In the genomic region with DNA sequence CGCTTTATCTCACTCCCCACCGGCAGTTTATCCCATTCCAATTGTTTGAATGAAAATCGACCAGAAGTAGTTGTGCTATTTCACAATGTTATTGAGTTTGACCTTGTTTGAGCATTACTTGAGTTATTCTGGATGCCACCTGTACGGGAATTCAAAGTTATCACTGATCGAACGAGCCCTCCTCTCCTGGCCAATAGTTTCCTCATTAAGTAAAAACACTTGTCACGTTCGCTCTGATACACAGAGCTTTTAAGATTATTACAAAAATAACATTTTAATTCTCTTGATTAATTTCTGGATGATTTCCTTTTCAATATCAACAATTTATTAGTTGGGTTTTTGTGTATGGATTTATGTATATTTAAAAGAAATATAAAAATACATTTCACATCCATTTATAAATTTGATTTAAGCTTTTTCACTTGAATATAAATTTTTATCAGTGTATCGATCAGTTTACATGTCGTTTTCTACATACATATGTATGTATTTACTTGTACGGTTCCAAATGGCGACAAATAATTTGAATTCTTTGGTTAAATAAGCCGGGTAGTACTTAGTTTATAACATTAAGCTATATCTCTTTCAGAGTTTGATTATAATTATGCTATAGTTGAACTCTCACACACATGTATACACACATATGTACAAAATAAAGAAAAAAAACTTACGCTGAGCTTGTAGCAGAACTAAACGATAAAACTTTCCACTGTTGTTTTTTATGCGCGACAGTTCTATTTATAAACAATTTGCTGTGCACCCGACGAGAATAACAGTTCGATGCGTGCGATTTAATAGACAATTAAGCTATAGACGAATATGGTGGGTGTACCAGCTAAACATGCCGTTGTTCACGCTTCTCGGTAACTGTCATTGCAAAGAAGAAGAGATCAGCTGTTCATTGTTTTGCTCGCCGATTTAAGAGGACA, we compare ENCODE assay signal across 1 fruit fly cellular context.
TF ChIP-seq lines count a peak whose summit lies in the region.

CG3609 (minus strand) TSS at position 810 of the 929 bp plus-strand sequence.
CG15390 (plus strand) TSS at position 896 of the 929 bp plus-strand sequence.

TF ChIP-seq in whole organism, embryonic, 481 proteins besides CTCF, POLR2A, EP300 and RAD21 (continued from another document and continues in another):
- TF ChIP-seq sc (optimal IDR thresholded peaks at IDR 0.05; lab: Kevin White, UChicago) (no peak), sc (GFP tag; optimal IDR thresholded peaks at IDR 0.05; lab: Kevin White, UChicago) (no peak), nau (GFP tag; optimal IDR thresholded peaks at IDR 0.05; lab: Kevin White, UChicago) (no peak), lmd (GFP tag; IDR thresholded peaks at IDR 0.05; lab: Robert Waterston, UW) (peak; percentile 73), CG17359 (tag; optimal IDR thresholded peaks at IDR 0.05; lab: Kevin White, UChicago) (peak; percentile 62), Ets97D (GFP tag; optimal IDR thresholded peaks at IDR 0.05; lab: Kevin White, UChicago) (peak; percentile 83), B-H1 (GFP tag; IDR thresholded peaks at IDR 0.05; lab: Robert Waterston, UW) (peak; percentile 66), Vsx1 (GFP tag; optimal IDR thresholded peaks at IDR 0.05; lab: Kevin White, UChicago) (no peak), CG42726 (GFP tag; IDR thresholded peaks at IDR 0.05; lab: Robert Waterston, UW; ENCODE audit: partially characterized antibody) (no peak), br (optimal IDR thresholded peaks at IDR 0.05; lab: Kevin White, UChicago) (no peak), lbe (GFP tag; optimal IDR thresholded peaks at IDR 0.05; lab: Kevin White, UChicago) (peak; percentile 84), CG14965 (GFP tag; optimal IDR thresholded peaks at IDR 0.05; lab: Kevin White, UChicago; ENCODE audit: borderline replicate concordance) (peak; percentile 65), ranshi (GFP tag; IDR thresholded peaks at IDR 0.05; lab: Robert Waterston, UW) (peak; percentile 82), Hand (GFP tag; optimal IDR thresholded peaks at IDR 0.05; lab: Kevin White, UChicago) (peak; percentile 67), zf30C (GFP tag; optimal IDR thresholded peaks at IDR 0.05; lab: Kevin White, UChicago) (peak; percentile 11), Ssrp (tag; optimal IDR thresholded peaks at IDR 0.05; lab: Kevin White, UChicago) (peak; percentile 45), stc (GFP tag; IDR thresholded peaks at IDR 0.05; lab: Robert Waterston, UW) (peak; percentile 50), toy (GFP tag; IDR thresholded peaks at IDR 0.05; lab: Robert Waterston, UW) (peak; percentile 42; the same call in 1 of the 2 replicates), phol (tag; optimal IDR thresholded peaks at IDR 0.05; lab: Kevin White, UChicago) (peak; percentile 46), CG11696 (GFP tag; IDR thresholded peaks at IDR 0.05; lab: Robert Waterston, UW) (peak; percentile 42; the same call in 1 of the 2 replicates), Mad (GFP tag; optimal IDR thresholded peaks at IDR 0.05; lab: Kevin White, UChicago) (peak; percentile 83), Aef1 (GFP tag; IDR thresholded peaks at IDR 0.05; lab: Robert Waterston, UW) (peak; percentile 45; the same call in 1 of the 3 replicates), CG6272 (GFP tag; IDR thresholded peaks at IDR 0.05; lab: Robert Waterston, UW) (peak; percentile 84), CG11093 (GFP tag; IDR thresholded peaks at IDR 0.05; lab: Robert Waterston, UW) (peak; percentile 65; the same call in 1 of the 3 replicates), crol (GFP tag; IDR thresholded peaks at IDR 0.05; lab: Robert Waterston, UW) (no peak), tup (GFP tag; optimal IDR thresholded peaks at IDR 0.05; lab: Kevin White, UChicago) (peak; percentile 63), CG2712 (tag; optimal IDR thresholded peaks at IDR 0.05; lab: Kevin White, UChicago) (peak; percentile 64), CG7556 (GFP tag; optimal IDR thresholded peaks at IDR 0.05; lab: Kevin White, UChicago) (peak; percentile 85), Awh (GFP tag; IDR thresholded peaks at IDR 0.05; lab: Robert Waterston, UW) (peak; percentile 74), hkb (optimal IDR thresholded peaks at IDR 0.05; lab: Kevin White, UChicago) (no peak), hkb (GFP tag; IDR thresholded peaks at IDR 0.05; lab: Robert Waterston, UW) (peak; percentile 68), CG1832 (GFP tag; optimal IDR thresholded peaks at IDR 0.05; lab: Kevin White, UChicago) (no peak), CG11504 (tag; optimal IDR thresholded peaks at IDR 0.05; lab: Kevin White, UChicago) (peak; percentile 69), CG3847 (GFP tag; IDR thresholded peaks at IDR 0.05; lab: Robert Waterston, UW) (peak; percentile 86), CG12236 (GFP tag; optimal IDR thresholded peaks at IDR 0.05; lab: Kevin White, UChicago) (peak; percentile 62), CG32532 (GFP tag; IDR thresholded peaks at IDR 0.05; lab: Robert Waterston, UW) (peak; percentile 91), Elba2 (GFP tag; optimal IDR thresholded peaks at IDR 0.05; lab: Kevin White, UChicago) (no peak), CG5245 (GFP tag; optimal IDR thresholded peaks at IDR 0.05; lab: Kevin White, UChicago) (peak; percentile 88), CHES-1-like (GFP tag; optimal IDR thresholded peaks at IDR 0.05; lab: Kevin White, UChicago) (peak; percentile 94), CG13775 (GFP tag; optimal IDR thresholded peaks at IDR 0.05; lab: Kevin White, UChicago) (peak; percentile 41), C15 (GFP tag; IDR thresholded peaks at IDR 0.05; lab: Robert Waterston, UW) (peak; percentile 72; the same call in 1 of the 3 replicates), sr (GFP tag; IDR thresholded peaks at IDR 0.05; lab: Robert Waterston, UW) (peak; percentile 15; the same call in 1 of the 3 replicates), CG34224 (GFP tag; IDR thresholded peaks at IDR 0.05; lab: Robert Waterston, UW; ENCODE audit: partially characterized antibody) (peak; percentile 51; the same call in 1 of the 3 replicates), Deaf1 (tag; optimal IDR thresholded peaks at IDR 0.05; lab: Kevin White, UChicago) (peak; percentile 37), CG1233 (GFP tag; optimal IDR thresholded peaks at IDR 0.05; lab: Kevin White, UChicago) (peak; percentile 57), HHEX (GFP tag; optimal IDR thresholded peaks at IDR 0.05; lab: Kevin White, UChicago) (peak; percentile 62), CG8765 (GFP tag; IDR thresholded peaks at IDR 0.05; lab: Robert Waterston, UW) (peak; percentile 72), CG7963 (GFP tag; IDR thresholded peaks at IDR 0.05; lab: Robert Waterston, UW; ENCODE audit: partially characterized antibody) (no peak), onecut (GFP tag; IDR thresholded peaks at IDR 0.05; lab: Robert Waterston, UW) (peak; percentile 72), Doc3 (GFP tag; IDR thresholded peaks at IDR 0.05; lab: Robert Waterston, UW; ENCODE audit: partially characterized antibody) (no peak), Trl (optimal IDR thresholded peaks at IDR 0.05; lab: Kevin White, UChicago) (peak in 1 of 2 experiments; percentile 39), Trl (GFP tag; optimal IDR thresholded peaks at IDR 0.05; lab: Kevin White, UChicago) (peak; percentile 92), otp (GFP tag; IDR thresholded peaks at IDR 0.05; lab: Robert Waterston, UW) (peak; percentile 92), Bgb (GFP tag; IDR thresholded peaks at IDR 0.05; lab: Robert Waterston, UW; ENCODE audit: partially characterized antibody) (peak; percentile 17; the same call in 1 of the 2 replicates), Bdp1 (GFP tag; optimal IDR thresholded peaks at IDR 0.05; lab: Kevin White, UChicago) (peak; percentile 51), lilli (GFP tag; optimal IDR thresholded peaks at IDR 0.05; lab: Kevin White, UChicago) (peak; percentile 96), unc-4 (GFP tag; IDR thresholded peaks at IDR 0.05; lab: Robert Waterston, UW; ENCODE audit: partially characterized antibody) (peak; percentile 55; the same call in 1 of the 2 replicates), D (optimal IDR thresholded peaks at IDR 0.05; lab: Kevin White, UChicago) (no peak), D (GFP tag; optimal IDR thresholded peaks at IDR 0.05; lab: Kevin White, UChicago) (peak; percentile 2), CG17912 (GFP tag; optimal IDR thresholded peaks at IDR 0.05; lab: Kevin White, UChicago) (peak; percentile 78), nerfin-1 (tag; optimal IDR thresholded peaks at IDR 0.05; lab: Kevin White, UChicago) (peak; percentile 6), Fer2 (tag; optimal IDR thresholded peaks at IDR 0.05; lab: Kevin White, UChicago) (peak; percentile 42), eve (GFP tag; optimal IDR thresholded peaks at IDR 0.05; lab: Kevin White, UChicago) (no peak), CG1647 (GFP tag; optimal IDR thresholded peaks at IDR 0.05; lab: Kevin White, UChicago) (peak; percentile 85), Dip2 (GFP tag; IDR thresholded peaks at IDR 0.05; lab: Robert Waterston, UW) (no peak), Six4 (GFP tag; optimal IDR thresholded peaks at IDR 0.05; lab: Kevin White, UChicago) (peak; percentile 64), CG10959 (GFP tag; IDR thresholded peaks at IDR 0.05; lab: Robert Waterston, UW) (peak; percentile 67; the same call in 1 of the 2 replicates), org-1 (GFP tag; optimal IDR thresholded peaks at IDR 0.05; lab: Kevin White, UChicago) (peak; percentile 59), CG31441 (GFP tag; IDR thresholded peaks at IDR 0.05; lab: Robert Waterston, UW) (peak; percentile 69), caup (GFP tag; optimal IDR thresholded peaks at IDR 0.05; lab: Kevin White, UChicago; ENCODE audit: severe bottlenecking) (peak; percentile 83), Lhr (GFP tag; optimal IDR thresholded peaks at IDR 0.05; lab: Kevin White, UChicago) (no peak), CG9797 (GFP tag; optimal IDR thresholded peaks at IDR 0.05; lab: Kevin White, UChicago) (no peak), CG12391 (tag; optimal IDR thresholded peaks at IDR 0.05; lab: Kevin White, UChicago) (peak; percentile 78), Dbx (GFP tag; IDR thresholded peaks at IDR 0.05; lab: Robert Waterston, UW) (peak; percentile 87), Taf1 (GFP tag; IDR thresholded peaks at IDR 0.05; lab: Robert Waterston, UW) (peak; percentile 47), Med (GFP tag; lab: Kevin White, UChicago) (peak; percentile 99), CG12155 (GFP tag; optimal IDR thresholded peaks at IDR 0.05; lab: Kevin White, UChicago) (peak; percentile 86), CG11723 (GFP tag; optimal IDR thresholded peaks at IDR 0.05; lab: Kevin White, UChicago) (peak; percentile 68), tap (tag; optimal IDR thresholded peaks at IDR 0.05; lab: Kevin White, UChicago) (no peak), pzg (GFP tag; optimal IDR thresholded peaks at IDR 0.05; lab: Kevin White, UChicago) (peak; percentile 80), Asciz (GFP tag; optimal IDR thresholded peaks at IDR 0.05; lab: Kevin White, UChicago) (peak; percentile 29), pita (GFP tag; optimal IDR thresholded peaks at IDR 0.05; lab: Kevin White, UChicago) (no peak), hb (GFP tag; IDR thresholded peaks at IDR 0.05; lab: Robert Waterston, UW; ENCODE audit: partially characterized antibody) (no peak), CG4854 (GFP tag; optimal IDR thresholded peaks at IDR 0.05; lab: Kevin White, UChicago) (peak; percentile 73), CG11456 (GFP tag; IDR thresholded peaks at IDR 0.05; lab: Robert Waterston, UW) (peak; percentile 96), CG13424 (tag; optimal IDR thresholded peaks at IDR 0.05; lab: Kevin White, UChicago) (peak; percentile 72), CG9932 (GFP tag; IDR thresholded peaks at IDR 0.05; lab: Robert Waterston, UW) (peak; percentile 97), HmgZ (tag; optimal IDR thresholded peaks at IDR 0.05; lab: Kevin White, UChicago) (peak; percentile 87), CG1603 (tag; optimal IDR thresholded peaks at IDR 0.05; lab: Kevin White, UChicago) (peak; percentile 87), odd (GFP tag; optimal IDR thresholded peaks at IDR 0.05; lab: Kevin White, UChicago) (peak; percentile 3), luna (GFP tag; optimal IDR thresholded peaks at IDR 0.05; lab: Kevin White, UChicago) (peak; percentile 81), Dip3 (GFP tag; optimal IDR thresholded peaks at IDR 0.05; lab: Kevin White, UChicago) (peak; percentile 81), CG9817 (tag; optimal IDR thresholded peaks at IDR 0.05; lab: Kevin White, UChicago) (peak; percentile 81), gro (GFP tag; optimal IDR thresholded peaks at IDR 0.05; lab: Kevin White, UChicago) (peak; percentile 97), CG1024 (GFP tag; IDR thresholded peaks at IDR 0.05; lab: Robert Waterston, UW) (peak; percentile 55; the same call in 1 of the 2 replicates), vnd (GFP tag; IDR thresholded peaks at IDR 0.05; lab: Robert Waterston, UW; ENCODE audit: partially characterized antibody) (no peak), trh (GFP tag; optimal IDR thresholded peaks at IDR 0.05; lab: Kevin White, UChicago) (peak; percentile 57), row (GFP tag; IDR thresholded peaks at IDR 0.05; lab: Robert Waterston, UW) (peak; percentile 98), prd (optimal IDR thresholded peaks at IDR 0.05; lab: Kevin White, UChicago) (no peak), prd (GFP tag; IDR thresholded peaks at IDR 0.05; lab: Robert Waterston, UW) (peak; percentile 86), Usf (GFP tag; optimal IDR thresholded peaks at IDR 0.05; lab: Kevin White, UChicago) (peak; percentile 44), CG4707 (GFP tag; optimal IDR thresholded peaks at IDR 0.05; lab: Kevin White, UChicago) (peak; percentile 76), zen2 (GFP tag; IDR thresholded peaks at IDR 0.05; lab: Robert Waterston, UW; ENCODE audit: partially characterized antibody) (no peak), Spps (tag; optimal IDR thresholded peaks at IDR 0.05; lab: Kevin White, UChicago) (no peak), disco-r (GFP tag; optimal IDR thresholded peaks at IDR 0.05; lab: Kevin White, UChicago) (peak; percentile 83), CG6765 (GFP tag; optimal IDR thresholded peaks at IDR 0.05; lab: Kevin White, UChicago) (no peak), Hr3 (GFP tag; optimal IDR thresholded peaks at IDR 0.05; lab: Kevin White, UChicago) (peak; percentile 44), Chrac-16 (GFP tag; optimal IDR thresholded peaks at IDR 0.05; lab: Kevin White, UChicago) (peak; percentile 83), ken (GFP tag; IDR thresholded peaks at IDR 0.05; lab: Robert Waterston, UW) (peak; percentile 88), CG31224 (GFP tag; IDR thresholded peaks at IDR 0.05; lab: Robert Waterston, UW) (peak; percentile 70), Hmx (GFP tag; optimal IDR thresholded peaks at IDR 0.05; lab: Kevin White, UChicago) (peak; percentile 50), Fer3 (tag; optimal IDR thresholded peaks at IDR 0.05; lab: Kevin White, UChicago) (peak; percentile 72), Gug (GFP tag; IDR thresholded peaks at IDR 0.05; lab: Robert Waterston, UW) (peak; percentile 92), CG4404 (GFP tag; IDR thresholded peaks at IDR 0.05; lab: Robert Waterston, UW) (peak; percentile 51), CG30020 (tag; optimal IDR thresholded peaks at IDR 0.05; lab: Kevin White, UChicago) (peak; percentile 63), ERR (GFP tag; optimal IDR thresholded peaks at IDR 0.05; lab: Kevin White, UChicago) (peak; percentile 91), CG14050 (GFP tag; IDR thresholded peaks at IDR 0.05; lab: Robert Waterston, UW) (peak; percentile 62)
